Worm (Caenorhabditis elegans) whole organism, L3 larva: ENCODE measurements around the gene K08D8.10.

Experiments
- ZK546.5 ChIP-seq: sonication (generic microtip); optimal IDR thresholded peaks from 2 replicates; lab custom pipeline; 2017; ENCODE audit warnings: missing biosample characterization, missing genetic modification characterization
- ama-1 ChIP-seq: fragments of 150-350 bp; optimal IDR thresholded peaks from 2 replicates; lab custom pipeline; 2018
- ceh-82 ChIP-seq: fragments of 150-350 bp; optimal IDR thresholded peaks from 2 replicates; lab custom pipeline; 2014; ENCODE audit warnings: missing biosample characterization, missing genetic modification characterization
- daf-12 ChIP-seq: fragments of 150-350 bp; optimal IDR thresholded peaks from 2 replicates; lab custom pipeline; 2014; ENCODE audit warnings: missing biosample characterization, missing genetic modification reagents, missing genetic modification characterization
- elt-2 ChIP-seq: sonication (generic microtip); optimal IDR thresholded peaks from 2 replicates; lab custom pipeline; 2016; ENCODE audit warnings: missing genetic modification reagents, mild to moderate bottlenecking, missing genetic modification characterization, missing compliant biosample characterization
- lin-39 ChIP-seq: fragments of 150-350 bp; optimal IDR thresholded peaks from 2 replicates; lab custom pipeline; 2018; ENCODE audit warnings: missing biosample characterization, missing genetic modification reagents, missing genetic modification characterization
- lsy-12 ChIP-seq: sonication (generic microtip); optimal IDR thresholded peaks from 2 replicates; lab custom pipeline; 2016; ENCODE audit warnings: mild to moderate bottlenecking, missing genetic modification characterization, missing compliant biosample characterization
- nhr-12 ChIP-seq: fragments of 150-350 bp; optimal IDR thresholded peaks from 2 replicates; lab custom pipeline; 2014; ENCODE audit warnings: missing biosample characterization, missing genetic modification characterization
- nhr-23 ChIP-seq: fragments of 150-350 bp; optimal IDR thresholded peaks from 2 replicates; lab custom pipeline; 2014; ENCODE audit warnings: missing biosample characterization, missing genetic modification reagents, missing genetic modification characterization
- nhr-237 ChIP-seq: fragments of 150-350 bp; optimal IDR thresholded peaks from 2 replicates; lab custom pipeline; 2014; ENCODE audit warnings: missing biosample characterization, missing genetic modification characterization
- pqm-1 ChIP-seq: fragments of 150-350 bp; optimal IDR thresholded peaks from 2 replicates; lab custom pipeline; 2017; ENCODE audit warnings: missing biosample characterization, missing genetic modification characterization, inconsistent platforms
- snpc-4 ChIP-seq: fragments of 150-350 bp; optimal IDR thresholded peaks from 2 replicates; lab custom pipeline; 2014; ENCODE audit warnings: missing biosample characterization, missing genetic modification characterization
- unc-39 ChIP-seq: sonication (generic microtip); optimal IDR thresholded peaks from 4 replicates; lab custom pipeline; 2017; ENCODE audit warnings: missing biosample characterization, missing genetic modification characterization
- ztf-4 ChIP-seq: fragments of 150-350 bp; optimal IDR thresholded peaks from 2 replicates; lab custom pipeline; 2014; ENCODE audit warnings: missing biosample characterization, missing genetic modification characterization

- peak; percentile 51 for TF ChIP-seq pqm-1 (tag; lab: Kevin White, UChicago)
- no peak for TF ChIP-seq lin-39 (tag; lab: Kevin White, UChicago)
- TF ChIP-seq ZK546.5 (tag; lab: Kevin White, UChicago), result no peak
- no peak for TF ChIP-seq nhr-12 (tag; lab: Kevin White, UChicago)
- TF ChIP-seq lsy-12 (tag; lab: Kevin White, UChicago), result no peak
- no peak for TF ChIP-seq ama-1 (lab: Kevin White, UChicago)
- TF ChIP-seq elt-2 (tag; lab: Kevin White, UChicago), result peak; percentile 86
- TF ChIP-seq snpc-4 (tag; lab: Kevin White, UChicago), result no peak
- TF ChIP-seq nhr-23, result no peak
- no peak for TF ChIP-seq daf-12 (tag; lab: Kevin White, UChicago)
- no peak for TF ChIP-seq ztf-4 (tag; lab: Kevin White, UChicago)
- no peak for TF ChIP-seq ceh-82 (tag; lab: Kevin White, UChicago)
- no peak for TF ChIP-seq nhr-237 (tag; lab: Kevin White, UChicago)
- TF ChIP-seq unc-39, result no peak
These were observed 1.2 kb downstream of the K08D8.10 start for ce11 chrIV:12901602-12902001.
